Worm (Caenorhabditis elegans) whole organism, L3 larva: ENCODE data around the gene srh-173.
"Not testable (repeated sequence)": the region's sequence is repeated elsewhere in the genome, so short reads cannot be mapped to it uniquely, and the experiment has no call there.

Experiments used
- ZK546.5 ChIP-seq: sonication (generic microtip); optimal IDR thresholded peaks from 2 replicates; lab custom pipeline; 2017; ENCODE audit warnings: missing biosample characterization, missing genetic modification characterization
- ama-1 ChIP-seq: fragments of 150-350 bp; optimal IDR thresholded peaks from 2 replicates; lab custom pipeline; 2018
- ceh-16 ChIP-seq: sonication (generic microtip); optimal IDR thresholded peaks from 2 replicates; lab custom pipeline; 2017; ENCODE audit warnings: missing biosample characterization, missing genetic modification characterization
- ceh-82 ChIP-seq: fragments of 150-350 bp; optimal IDR thresholded peaks from 2 replicates; lab custom pipeline; 2014; ENCODE audit warnings: missing biosample characterization, missing genetic modification characterization
- ceh-9 ChIP-seq: sonication (generic microtip); optimal IDR thresholded peaks from 2 replicates; lab custom pipeline; 2018; ENCODE audit warnings: missing biosample characterization, missing genetic modification characterization
- egl-27 ChIP-seq: sonication (generic microtip); optimal IDR thresholded peaks from 4 replicates; lab custom pipeline; 2017; ENCODE audit warnings: missing biosample characterization, missing genetic modification reagents, missing genetic modification characterization
- elt-1 ChIP-seq: fragments of 150-350 bp; optimal IDR thresholded peaks from 2 replicates; lab custom pipeline; 2014; ENCODE audit warnings: missing biosample characterization, missing genetic modification characterization
- elt-2 ChIP-seq: sonication (generic microtip); optimal IDR thresholded peaks from 2 replicates; lab custom pipeline; 2016; ENCODE audit warnings: missing genetic modification reagents, mild to moderate bottlenecking, missing genetic modification characterization, missing compliant biosample characterization
- elt-3 ChIP-seq, 3 experiments: fragments of 150-350 bp in 1 of 3; sonication (generic microtip) in 2 of 3; optimal IDR thresholded peaks; 2 replicates in 2 of 3; 4 replicates in 1 of 3; lab custom pipeline; 2014 to 2017; ENCODE audit warnings: missing biosample characterization in 3 of 3, missing genetic modification characterization in 3 of 3
- eor-1 ChIP-seq, 2 experiments: fragments of 150-350 bp; optimal IDR thresholded peaks; 2 replicates each; lab custom pipeline; 2014 to 2018; ENCODE audit warnings: missing biosample characterization in 2 of 2, missing genetic modification characterization in 2 of 2
- fos-1 ChIP-seq: fragments of 150-350 bp; optimal IDR thresholded peaks from 2 replicates; lab custom pipeline; 2014; ENCODE audit warnings: missing biosample characterization, missing genetic modification characterization
- hmg-11 ChIP-seq: sonication (generic microtip); optimal IDR thresholded peaks from 2 replicates; lab custom pipeline; 2016; ENCODE audit warnings: missing genetic modification characterization, missing compliant biosample characterization
- jun-1 ChIP-seq: fragments of 150-350 bp; optimal IDR thresholded peaks from 2 replicates; lab custom pipeline; 2014; ENCODE audit warnings: missing biosample characterization, missing genetic modification reagents, missing genetic modification characterization
- lin-15B ChIP-seq: fragments of 150-350 bp; optimal IDR thresholded peaks from 2 replicates; lab custom pipeline; 2014; ENCODE audit warnings: missing biosample characterization, missing genetic modification characterization
- lsy-12 ChIP-seq: sonication (generic microtip); optimal IDR thresholded peaks from 2 replicates; lab custom pipeline; 2016; ENCODE audit warnings: mild to moderate bottlenecking, missing genetic modification characterization, missing compliant biosample characterization
- mdl-1 ChIP-seq: fragments of 150-350 bp; optimal IDR thresholded peaks from 2 replicates; lab custom pipeline; 2014; ENCODE audit warnings: missing biosample characterization, missing genetic modification characterization
- mml-1 ChIP-seq: fragments of 150-350 bp; sonication (generic microtip); optimal IDR thresholded peaks from 3 replicates; lab custom pipeline; 2014; ENCODE audit warnings: missing biosample characterization, missing genetic modification characterization
- nfya-1 ChIP-seq: sonication (generic microtip); optimal IDR thresholded peaks from 2 replicates; lab custom pipeline; 2017; ENCODE audit warnings: missing genetic modification characterization, mild to moderate bottlenecking, missing compliant biosample characterization, antibody characterized with exemption, moderate library complexity; ENCODE audit not compliant: insufficient read depth
- nhr-23 ChIP-seq: fragments of 150-350 bp; optimal IDR thresholded peaks from 2 replicates; lab custom pipeline; 2014; ENCODE audit warnings: missing biosample characterization, missing genetic modification reagents, missing genetic modification characterization
- nhr-237 ChIP-seq: fragments of 150-350 bp; optimal IDR thresholded peaks from 2 replicates; lab custom pipeline; 2014; ENCODE audit warnings: missing biosample characterization, missing genetic modification characterization
- nhr-25 ChIP-seq: sonication (generic microtip); optimal IDR thresholded peaks from 2 replicates; lab custom pipeline; 2017; ENCODE audit warnings: missing biosample characterization, missing genetic modification characterization
- nhr-67 ChIP-seq: fragments of 150-350 bp; optimal IDR thresholded peaks from 2 replicates; lab custom pipeline; 2014; ENCODE audit warnings: missing biosample characterization, missing genetic modification characterization
- nhr-76 ChIP-seq: fragments of 150-350 bp; sonication (generic microtip); optimal IDR thresholded peaks from 5 replicates; lab custom pipeline; 2014; ENCODE audit warnings: missing biosample characterization, missing genetic modification characterization
- pha-4 ChIP-seq: fragments of 150-350 bp; optimal IDR thresholded peaks from 2 replicates; lab custom pipeline; 2014; ENCODE audit warnings: missing biosample characterization, missing genetic modification reagents, missing genetic modification characterization
- sea-2 ChIP-seq: fragments of 150-350 bp; sonication (generic microtip); optimal IDR thresholded peaks from 4 replicates; lab custom pipeline; 2014; ENCODE audit warnings: missing biosample characterization, missing genetic modification reagents, missing genetic modification characterization
- skn-1 ChIP-seq: fragments of 150-350 bp; optimal IDR thresholded peaks from 2 replicates; lab custom pipeline; 2014; ENCODE audit warnings: missing biosample characterization, missing genetic modification characterization
- snpc-4 ChIP-seq: fragments of 150-350 bp; optimal IDR thresholded peaks from 2 replicates; lab custom pipeline; 2014; ENCODE audit warnings: missing biosample characterization, missing genetic modification characterization
- tbx-2 ChIP-seq: sonication (generic microtip); optimal IDR thresholded peaks from 2 replicates; lab custom pipeline; 2016; ENCODE audit warnings: mild to moderate bottlenecking, missing genetic modification characterization, missing compliant biosample characterization
- unc-39 ChIP-seq: sonication (generic microtip); optimal IDR thresholded peaks from 4 replicates; lab custom pipeline; 2017; ENCODE audit warnings: missing biosample characterization, missing genetic modification characterization
- unc-62 ChIP-seq: fragments of 150-350 bp; sonication (generic microtip); optimal IDR thresholded peaks from 4 replicates; lab custom pipeline; 2014; ENCODE audit warnings: missing biosample characterization, missing genetic modification reagents, missing genetic modification characterization
- ztf-11 ChIP-seq: fragments of 150-350 bp; optimal IDR thresholded peaks from 2 replicates; lab custom pipeline; 2014; ENCODE audit warnings: missing biosample characterization, missing genetic modification characterization

Gene srh-173

ce11 chrV:19972984-19973383, at the start of gene srh-173:
Gene srh-173 (plus strand): TSS chrV:19973284.
- TF ChIP-seq ceh-9 (tag; lab: Kevin White, UChicago) (no peak), pha-4 (tag; lab: Kevin White, UChicago) (no peak), ceh-82 (tag; lab: Kevin White, UChicago) (no peak), ceh-16 (tag; lab: Kevin White, UChicago) (no peak), nhr-67 (tag; lab: Kevin White, UChicago) (no peak), fos-1 (tag; lab: Kevin White, UChicago) (no peak), ama-1 (no peak), elt-3 (tag; optimal IDR thresholded peaks at IDR 0.05; lab: Kevin White, UChicago) (no peak), hmg-11 (no peak)

ce11 chrV:19923924-19924323, 49.2 kb upstream of the srh-173 start, which contains the start of gene skr-4:
Gene skr-4 (plus strand): TSS chrV:19924224.
- TF ChIP-seq ztf-11 (no peak), snpc-4 (tag; lab: Kevin White, UChicago) (no peak), unc-62 (GFP tag; lab: Kevin White, UChicago) (no peak), elt-2 (peak; percentile 10), nfya-1 (tag; lab: Kevin White, UChicago) (no peak), elt-1 (no peak), nhr-237 (tag; lab: Kevin White, UChicago) (no peak), ZK546.5 (tag; lab: Kevin White, UChicago) (no peak)

- no peak for TF ChIP-seq nfya-1 (tag; lab: Kevin White, UChicago)
Observed at ce11 chrV:19934223-19934622, 38.9 kb upstream of the srh-173 start, which contains the start of gene algn-7. Gene algn-7 (minus strand): TSS chrV:19934323.

DNA sequence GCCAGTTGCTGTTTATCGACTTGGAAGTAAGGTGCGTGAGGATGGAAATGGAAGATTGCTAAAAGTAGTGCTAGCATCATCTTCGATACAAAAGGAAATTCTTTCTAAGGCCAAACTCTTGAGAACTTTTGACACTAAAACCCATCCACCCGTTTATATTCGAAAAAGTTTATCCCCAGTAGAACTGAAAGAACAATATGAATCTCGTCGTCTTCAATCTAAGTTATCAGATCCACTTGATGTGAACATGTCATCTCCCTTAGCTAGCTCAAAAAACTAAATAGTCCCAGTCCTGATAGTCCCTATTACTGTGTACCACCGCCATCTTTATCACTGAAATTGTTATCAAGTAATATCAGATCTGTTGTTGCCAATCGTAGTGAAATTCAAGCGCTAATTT, 36.1 kb upstream of the srh-173 start:
- no peak for TF ChIP-seq jun-1
- TF ChIP-seq mml-1 (tag; lab: Kevin White, UChicago) = no peak
- TF ChIP-seq elt-1 = no peak
- no peak for TF ChIP-seq mdl-1 (tag; lab: Kevin White, UChicago)
- no peak for TF ChIP-seq ZK546.5 (tag; lab: Kevin White, UChicago)
- TF ChIP-seq tbx-2 (tag; lab: Kevin White, UChicago) = no peak
- TF ChIP-seq unc-62 (GFP tag; lab: Kevin White, UChicago) = no peak

ce11 chrV:19946529-19946928, 26.6 kb upstream of the srh-173 start, which contains the start of gene dhs-24:
Gene dhs-24 (minus strand): TSS chrV:19946629.
- TF ChIP-seq eor-1 (tag; optimal IDR thresholded peaks at IDR 0.05; lab: Kevin White, UChicago) (no peak), elt-3 (tag; optimal IDR thresholded peaks at IDR 0.05; lab: Kevin White, UChicago) (no peak), skn-1 (tag; lab: Kevin White, UChicago) (no peak), nhr-76 (tag; lab: Kevin White, UChicago) (no peak), lin-15B (no peak)

ce11 chrV:19948993-19949392, 24.1 kb upstream of the srh-173 start, which contains the start of gene tmed-4:
Gene tmed-4 (minus strand): TSS chrV:19949093.
- TF ChIP-seq mml-1 (tag; lab: Kevin White, UChicago); sea-2; nhr-25 (tag; lab: Kevin White, UChicago): not testable (repeated sequence)

ce11 chrV:19949721-19950120, 23.4 kb upstream of the srh-173 start, which contains the start of gene Y60A3A.8:
Gene Y60A3A.8 (plus strand): TSS chrV:19949978.
- TF ChIP-seq nhr-23; lin-15B; pha-4 (tag; lab: Kevin White, UChicago): not testable (repeated sequence)

ce11 chrV:19954491-19954890, 18.6 kb upstream of the srh-173 start:
- TF ChIP-seq egl-27 (no peak), mml-1 (tag; lab: Kevin White, UChicago) (no peak), nhr-237 (tag; lab: Kevin White, UChicago) (no peak), unc-39 (tag; lab: Kevin White, UChicago) (no peak), jun-1 (no peak), lsy-12 (tag; lab: Kevin White, UChicago) (no peak), skn-1 (tag; lab: Kevin White, UChicago) (no peak), lin-15B (no peak), hmg-11 (no peak)
- TF ChIP-seq, all 47 proteins: peak for 0
